Fruit fly (Drosophila melanogaster): ENCODE data around the gene ctrip.

DNA sequence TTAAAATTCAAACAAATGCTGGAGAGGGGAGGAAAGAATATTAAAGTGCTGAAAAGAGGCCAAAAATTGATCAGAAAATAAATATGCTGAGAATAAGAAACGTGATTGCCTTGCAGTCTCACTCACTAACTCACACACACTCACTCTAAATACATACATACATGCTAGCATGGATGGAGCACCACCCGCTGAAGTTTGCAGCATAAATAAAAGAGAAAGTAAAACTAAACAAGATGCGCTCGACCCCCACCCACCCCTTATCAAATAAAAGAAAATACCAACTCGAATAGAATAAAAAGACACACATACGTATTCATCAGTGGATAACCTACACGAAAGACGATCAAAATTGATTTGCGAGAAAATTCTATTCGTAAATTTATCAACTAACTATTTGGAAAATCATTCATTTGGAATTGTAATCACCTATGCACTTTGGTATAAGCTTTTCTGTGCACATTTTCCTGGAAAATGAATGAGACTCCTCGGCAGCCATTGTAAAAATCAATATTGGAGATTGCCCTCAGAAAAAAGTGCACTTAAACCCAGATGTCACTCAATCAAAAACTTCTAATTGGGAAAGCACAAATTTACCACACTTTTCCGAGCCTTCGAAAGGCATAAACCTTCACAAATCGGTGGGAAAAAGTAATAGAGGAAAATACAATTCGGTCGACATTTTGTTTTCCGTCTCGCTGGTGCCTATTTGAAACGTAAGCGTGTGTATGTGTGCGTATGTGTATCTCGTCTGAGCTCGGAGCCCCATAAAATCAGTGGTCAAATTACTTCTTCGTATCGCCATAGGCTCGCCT lies 566 bp downstream of the ctrip start, which contains the start of gene Gmppb:
- TF ChIP-seq CG8301 (tag; optimal IDR thresholded peaks at IDR 0.05) (no peak), EcR (GFP tag; optimal IDR thresholded peaks at IDR 0.05) (no peak)

Data from whole organism, pupa.